Worm (Caenorhabditis elegans) whole organism, L4/young adult: Measurements from ENCODE around the gene C34C6.9.

Experiments used
- W03F9.2 ChIP-seq: fragments of 150-350 bp; optimal IDR thresholded peaks from 2 replicates; lab custom pipeline; 2014; ENCODE audit warnings: missing biosample characterization, missing genetic modification characterization
- dao-5 ChIP-seq: sonication (generic microtip); optimal IDR thresholded peaks from 2 replicates; lab custom pipeline; 2016; ENCODE audit warnings: missing genotype, missing genetic modification characterization, moderate library complexity, missing compliant biosample characterization

- TF ChIP-seq dao-5 = no peak
- no peak for TF ChIP-seq W03F9.2 (tag; lab: Kevin White, UChicago)
Measured at ce11 chrII:8670835-8671234, 14.9 kb upstream of the C34C6.9 start.
